Worm (Caenorhabditis elegans) whole organism, L4/young adult: Measurements from ENCODE around the gene rpb-11.

Experiments
- W03F9.2 ChIP-seq: fragments of 150-350 bp; optimal IDR thresholded peaks from 2 replicates; lab custom pipeline; 2014; ENCODE audit warnings: missing biosample characterization, missing genetic modification characterization
- dao-5 ChIP-seq: sonication (generic microtip); optimal IDR thresholded peaks from 2 replicates; lab custom pipeline; 2016; ENCODE audit warnings: missing genotype, missing genetic modification characterization, moderate library complexity, missing compliant biosample characterization
- him-1 ChIP-seq: sonication (generic microtip); optimal IDR thresholded peaks from 2 replicates; lab custom pipeline; 2016; ENCODE audit warnings: missing genotype, missing genetic modification reagents, missing genetic modification characterization, missing compliant biosample characterization

DNA sequence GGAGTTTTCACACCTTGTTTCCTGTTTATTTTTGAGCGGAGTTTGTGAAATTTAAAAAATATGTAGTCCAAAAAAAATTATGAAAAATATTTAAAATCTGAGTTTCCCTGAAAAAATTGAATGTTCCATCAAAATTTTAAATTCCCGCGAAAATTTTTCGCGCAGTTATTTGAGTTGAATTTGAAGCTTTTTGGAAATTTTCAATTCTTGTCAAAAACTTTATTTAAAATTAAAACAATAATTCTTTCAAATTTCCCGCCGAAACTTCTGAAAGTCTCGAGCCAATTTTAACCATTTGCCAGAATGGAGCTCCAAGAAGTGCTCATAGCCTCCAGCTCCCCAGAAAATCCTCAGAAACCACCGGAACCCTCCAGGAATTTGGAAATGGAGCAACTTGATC is 44.6 kb downstream of the rpb-11 start, which contains the start of gene gur-4:
- TF ChIP-seq W03F9.2 (tag; lab: Kevin White, UChicago) (no peak), dao-5 (tag; lab: Kevin White, UChicago) (no peak), him-1 (tag; lab: Kevin White, UChicago) (no peak)
